Worm (Caenorhabditis elegans): ENCODE measurements around the gene clec-71.

DNA sequence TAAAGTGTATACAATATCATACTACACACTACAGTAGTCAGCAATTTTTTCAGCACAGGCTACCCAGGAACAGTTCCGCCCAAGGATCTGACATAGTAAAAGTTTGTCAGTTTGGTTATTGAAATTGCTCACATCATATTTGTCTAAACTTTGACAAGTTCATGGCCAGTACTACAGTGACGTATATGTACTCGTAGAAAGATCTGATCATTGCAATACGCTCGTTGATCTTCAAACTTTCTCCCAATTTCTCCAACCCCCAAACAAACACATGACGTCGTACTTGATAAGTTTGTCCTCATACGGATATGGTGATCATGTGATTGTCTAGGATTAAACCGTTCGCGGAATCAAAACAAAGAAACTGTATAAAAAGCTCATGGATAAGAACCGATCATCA is 42.5 kb upstream of the clec-71 start, which contains the start of gene dct-8:
- no peak for TF ChIP-seq pag-3 (tag; optimal IDR thresholded peaks at IDR 0.05; ENCODE audit: borderline replicate concordance, insufficient read depth)
- no peak for TF ChIP-seq aly-2 (tag; optimal IDR thresholded peaks at IDR 0.05)
- TF ChIP-seq lin-15B (tag; optimal IDR thresholded peaks at IDR 0.05): no peak
- no peak for TF ChIP-seq mep-1 (tag; optimal IDR thresholded peaks at IDR 0.05)
- no peak for TF ChIP-seq ztf-4 (tag; optimal IDR thresholded peaks at IDR 0.05)
- TF ChIP-seq fkh-8 (tag; optimal IDR thresholded peaks at IDR 0.05): no peak
- TF ChIP-seq fos-1 (tag; optimal IDR thresholded peaks at IDR 0.05): no peak
- TF ChIP-seq C34B4.2 (tag; optimal IDR thresholded peaks at IDR 0.05): no peak
- TF ChIP-seq lin-39 (tag; optimal IDR thresholded peaks at IDR 0.05): no peak
- TF ChIP-seq ama-1 (optimal IDR thresholded peaks at IDR 0.05): no peak
- TF ChIP-seq alr-1 (tag; optimal IDR thresholded peaks at IDR 0.05; ENCODE audit: borderline replicate concordance): no peak

Data from whole organism, L1 larva.